Fruit fly (Drosophila melanogaster) whole organism, prepupa: ENCODE results near the gene psh.

ENCODE experiments used
- CG3032 ChIP-seq: fragments of 200-800 bp; optimal IDR thresholded peaks from 2 replicates; lab custom pipeline; 2019; ENCODE audit warnings: missing biosample characterization, mild to moderate bottlenecking, missing genetic modification characterization, moderate library complexity
- CG31627 ChIP-seq: fragments of 200-800 bp; sonication (Bioruptor generic); optimal IDR thresholded peaks from 3 replicates; lab custom pipeline; 2016; ENCODE audit warnings: missing biosample characterization, missing genetic modification characterization
- CG34406 ChIP-seq: fragments of 200-800 bp; sonication (Bioruptor generic); optimal IDR thresholded peaks from 3 replicates; lab custom pipeline; 2016; ENCODE audit warnings: missing biosample characterization, missing genetic modification characterization
- CG3919 ChIP-seq: fragments of 200-800 bp; sonication (Bioruptor generic); optimal IDR thresholded peaks from 3 replicates; lab custom pipeline; 2016; ENCODE audit warnings: missing biosample characterization, missing genetic modification characterization
- CG6163 ChIP-seq: fragments of 200-800 bp; sonication (Bioruptor generic); IDR thresholded peaks from 3 replicates; pipeline ENCODE4 v1.3.6; 2022; ENCODE audit warnings: missing biosample characterization, missing genetic modification characterization
- CG6854 ChIP-seq: fragments of 200-800 bp; sonication (Bioruptor generic); optimal IDR thresholded peaks from 2 replicates; lab custom pipeline; 2017; ENCODE audit warnings: missing biosample characterization, mild to moderate bottlenecking, missing genetic modification characterization
- CG8119 ChIP-seq: fragments of 200-800 bp; sonication (Bioruptor generic); IDR thresholded peaks from 3 replicates; pipeline ENCODE4 v1.3.6; 2022; ENCODE audit warnings: missing biosample characterization, missing genetic modification characterization
- Hr38 ChIP-seq: sonication (Bioruptor generic); optimal IDR thresholded peaks from 2 replicates; lab custom pipeline; 2016; ENCODE audit warnings: missing biosample characterization, missing genetic modification characterization
- Hr39 ChIP-seq: fragments of 200-800 bp; sonication (Bioruptor generic); optimal IDR thresholded peaks from 2 replicates; lab custom pipeline; 2016; ENCODE audit warnings: missing biosample characterization, missing genetic modification characterization
- Lpt ChIP-seq: fragments of 200-800 bp; sonication (Bioruptor generic); optimal IDR thresholded peaks from 3 replicates; lab custom pipeline; 2016; ENCODE audit warnings: missing biosample characterization, missing genetic modification characterization
- Met ChIP-seq: fragments of 200-800 bp; sonication (Bioruptor generic); optimal IDR thresholded peaks from 3 replicates; lab custom pipeline; 2016; ENCODE audit warnings: missing biosample characterization, missing genetic modification characterization
- OdsH ChIP-seq: fragments of 200-800 bp; sonication (Bioruptor generic); optimal IDR thresholded peaks from 3 replicates; lab custom pipeline; 2016; ENCODE audit warnings: missing biosample characterization, missing genetic modification characterization
- salr ChIP-seq, 2 experiments: fragments of 200-800 bp; sonication (Bioruptor generic); optimal IDR thresholded peaks; 3 replicates each; lab custom pipeline; 2016 to 2018; ENCODE audit warnings: missing biosample characterization in 2 of 2, missing genetic modification characterization in 2 of 2, mild to moderate bottlenecking in 1 of 2

DNA sequence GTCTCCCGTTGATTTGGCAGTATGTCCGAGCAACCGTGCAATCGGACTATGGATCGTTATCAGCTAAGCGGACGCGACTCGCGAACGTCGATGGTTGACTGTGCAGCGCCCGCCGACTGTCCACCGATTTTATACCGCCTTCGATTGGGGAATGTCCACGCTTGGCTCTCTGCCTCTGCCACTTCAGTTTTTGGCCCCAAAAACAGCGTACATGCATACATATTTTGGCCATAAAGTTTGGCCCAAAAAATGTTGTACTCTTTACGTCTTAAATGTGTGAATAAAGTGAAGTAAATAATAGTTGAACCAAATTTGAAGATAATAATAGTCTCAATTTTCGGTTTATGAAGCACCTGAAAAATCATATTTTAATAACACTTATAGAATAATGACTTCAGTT, 46.2 kb downstream of the psh start, which contains the start of gene CG32548:
- no peak for TF ChIP-seq Hr38 (GFP tag; lab: Kevin White, UChicago)
- no peak for TF ChIP-seq CG6854 (GFP tag; lab: Kevin White, UChicago)
- no peak for TF ChIP-seq CG8119
- TF ChIP-seq CG3919 (GFP tag; lab: Kevin White, UChicago) = no peak
- TF ChIP-seq CG34406 (GFP tag; lab: Kevin White, UChicago) = no peak
- TF ChIP-seq CG6163 (GFP tag; lab: Robert Waterston, UW) = no peak
- no peak for TF ChIP-seq Lpt
- TF ChIP-seq Met (GFP tag; lab: Kevin White, UChicago) = no peak
- no peak for TF ChIP-seq CG31627
- TF ChIP-seq CG3032 (tag; lab: Kevin White, UChicago) = no peak
- TF ChIP-seq OdsH (GFP tag; lab: Kevin White, UChicago) = no peak
- no peak for TF ChIP-seq Hr39 (GFP tag; lab: Kevin White, UChicago)
- no peak for TF ChIP-seq salr (GFP tag; optimal IDR thresholded peaks at IDR 0.05; lab: Kevin White, UChicago)
